Fruit fly (Drosophila melanogaster) whole organism, embryonic: ENCODE results near the gene Zir.

Source experiments
- ATbp ChIP-seq: fragments of 200-800 bp; sonication (Bioruptor generic); optimal IDR thresholded peaks from 2 replicates; lab custom pipeline; 2017; ENCODE audit warnings: missing biosample characterization, mild to moderate bottlenecking, missing genetic modification characterization, missing genetic modification reagents
- CG10321 ChIP-seq: fragments of 200-800 bp; sonication (Bioruptor generic); IDR thresholded peaks from 2 replicates; pipeline ENCODE4 v1.3.6; 2022; ENCODE audit warnings: missing biosample characterization, missing genetic modification characterization
- CG10543 ChIP-seq: fragments of 200-800 bp; sonication (Bioruptor generic); optimal IDR thresholded peaks from 3 replicates; lab custom pipeline; 2017; ENCODE audit warnings: missing biosample characterization, mild to moderate bottlenecking, missing genetic modification characterization, moderate library complexity
- CG11723 ChIP-seq: fragments of 200-800 bp; sonication (Bioruptor generic); optimal IDR thresholded peaks from 2 replicates; lab custom pipeline; 2017; ENCODE audit warnings: missing biosample characterization, mild to moderate bottlenecking, missing genetic modification characterization
- CG15479 ChIP-seq: fragments of 200-800 bp; sonication (Bioruptor generic); optimal IDR thresholded peaks from 3 replicates; lab custom pipeline; 2019; ENCODE audit warnings: missing biosample characterization, mild to moderate bottlenecking, missing genetic modification characterization, moderate library complexity
- CG2199 ChIP-seq: fragments of 200-800 bp; sonication (Bioruptor generic); IDR thresholded peaks from 3 replicates; pipeline ENCODE4 v1.3.6; 2022; ENCODE audit warnings: missing biosample characterization, missing genetic modification characterization
- CG3838 ChIP-seq: fragments of 200-800 bp; sonication (Bioruptor generic); optimal IDR thresholded peaks from 3 replicates; lab custom pipeline; 2016; ENCODE audit warnings: missing biosample characterization, missing genetic modification characterization
- CG3847 ChIP-seq: fragments of 200-800 bp; sonication (Bioruptor generic); IDR thresholded peaks from 2 replicates; pipeline ENCODE4 v1.3.6; 2022; ENCODE audit warnings: missing biosample characterization, missing genetic modification characterization
- CG7745 ChIP-seq: fragments of 200-800 bp; sonication (Bioruptor generic); optimal IDR thresholded peaks from 2 replicates; lab custom pipeline; 2018; ENCODE audit warnings: missing biosample characterization, mild to moderate bottlenecking, missing genetic modification characterization, moderate library complexity
- CG7963 ChIP-seq: fragments of 200-800 bp; sonication (Bioruptor generic); IDR thresholded peaks from 3 replicates; pipeline ENCODE4 v1.3.6; 2022; ENCODE audit warnings: missing biosample characterization, missing genetic modification characterization; ENCODE audit not compliant: partially characterized antibody
- CG9817 ChIP-seq: fragments of 200-800 bp; sonication (Bioruptor generic); optimal IDR thresholded peaks from 2 replicates; lab custom pipeline; 2018; ENCODE audit warnings: missing biosample characterization, mild to moderate bottlenecking, missing genetic modification characterization, moderate library complexity
- D ChIP-seq, 2 experiments: fragments of 200-800 bp in 1 of 2; fragments of >200 bp in 1 of 2; sonication (Bioruptor generic) in 1 of 2; optimal IDR thresholded peaks; 2 replicates in 1 of 2; 3 replicates in 1 of 2; lab custom pipeline; 2017; ENCODE audit warnings: mild to moderate bottlenecking in 1 of 2, missing biosample characterization in 1 of 2, missing genetic modification characterization in 1 of 2, missing genetic modification reagents in 1 of 2
- D19A ChIP-seq: fragments of 200-800 bp; optimal IDR thresholded peaks from 3 replicates; lab custom pipeline; 2019; ENCODE audit warnings: missing biosample characterization, mild to moderate bottlenecking, missing genetic modification characterization, moderate library complexity
- Drgx ChIP-seq: fragments of 200-800 bp; sonication (Bioruptor generic); IDR thresholded peaks from 2 replicates; pipeline ENCODE4 v1.3.6; 2022; ENCODE audit warnings: missing biosample characterization, missing genetic modification characterization
- Ets65A ChIP-seq: fragments of 200-800 bp; sonication (Bioruptor generic); peaks from one replicate; lab custom pipeline; 2016; ENCODE audit warnings: missing biosample characterization, missing genetic modification characterization
- Kr ChIP-seq: fragments of 200-800 bp; sonication (Bioruptor generic); optimal IDR thresholded peaks from 2 replicates; lab custom pipeline; 2017; ENCODE audit warnings: missing biosample characterization, mild to moderate bottlenecking, missing genetic modification characterization
- Med ChIP-seq: fragments of 200-800 bp; sonication (Bioruptor generic); peaks from one replicate; lab custom pipeline; 2016; ENCODE audit warnings: missing biosample characterization, missing genetic modification characterization, mild to moderate bottlenecking, inconsistent platforms, moderate library complexity
- Ravus ChIP-seq: fragments of 200-800 bp; sonication (Bioruptor generic); IDR thresholded peaks from 2 replicates; pipeline ENCODE4 v1.3.6; 2022; ENCODE audit warnings: missing biosample characterization, missing genetic modification characterization
- bowl ChIP-seq: fragments of 200-800 bp; sonication (Bioruptor generic); IDR thresholded peaks from 2 replicates; pipeline ENCODE4 v1.3.6; 2022; ENCODE audit warnings: missing biosample characterization, missing genetic modification characterization
- bsh ChIP-seq, 2 experiments: fragments of 200-800 bp; sonication (Bioruptor generic); optimal IDR thresholded peaks; 2 replicates each; lab custom pipeline; 2017 to 2018; ENCODE audit warnings: mild to moderate bottlenecking in 2 of 2, missing biosample characterization in 2 of 2, missing genetic modification characterization in 2 of 2, moderate library complexity in 1 of 2
- cad ChIP-seq: fragments of >200 bp; optimal IDR thresholded peaks from 2 replicates; lab custom pipeline; 2017; ENCODE audit warnings: missing biosample characterization, missing genetic modification characterization
- chm ChIP-seq: fragments of 200-800 bp; sonication (Bioruptor generic); IDR thresholded peaks from 2 replicates; pipeline ENCODE4 v1.3.6; 2022; ENCODE audit warnings: missing biosample characterization, missing genetic modification characterization
- corto ChIP-seq: fragments of 200-800 bp; sonication (Bioruptor generic); optimal IDR thresholded peaks from 2 replicates; lab custom pipeline; 2016; ENCODE audit warnings: missing biosample characterization, mild to moderate bottlenecking, missing genetic modification characterization, moderate library complexity
- gcm ChIP-seq: fragments of 200-800 bp; sonication (Bioruptor generic); optimal IDR thresholded peaks from 2 replicates; lab custom pipeline; 2019; ENCODE audit warnings: missing biosample characterization, mild to moderate bottlenecking, missing genetic modification characterization, moderate library complexity
- lbe ChIP-seq: fragments of 200-800 bp; sonication (Bioruptor generic); optimal IDR thresholded peaks from 2 replicates; lab custom pipeline; 2016; ENCODE audit warnings: missing biosample characterization, mild to moderate bottlenecking, missing genetic modification characterization
- nau ChIP-seq: fragments of 200-800 bp; sonication (Bioruptor generic); optimal IDR thresholded peaks from 3 replicates; lab custom pipeline; 2017; ENCODE audit warnings: missing biosample characterization, mild to moderate bottlenecking, missing genetic modification characterization, missing genetic modification reagents
- nom ChIP-seq: fragments of 200-800 bp; sonication (Bioruptor generic); optimal IDR thresholded peaks from 2 replicates; lab custom pipeline; 2017; ENCODE audit warnings: missing biosample characterization, missing genetic modification characterization, mild to moderate bottlenecking, moderate library complexity, missing genetic modification reagents
- prd ChIP-seq, 3 experiments: fragments of >200 bp in 2 of 3; fragments of 200-800 bp in 1 of 3; sonication (Bioruptor generic) in 1 of 3; optimal IDR thresholded peaks in 2 of 3; IDR thresholded peaks in 1 of 3; 2 replicates in 2 of 3; 3 replicates in 1 of 3; pipeline versions ENCODE4 v1.3.6 to Lab custom; 2017 to 2022; ENCODE audit warnings: missing biosample characterization in 1 of 3, missing genetic modification characterization in 1 of 3
- tll ChIP-seq, 2 experiments: fragments of 200-800 bp in 1 of 2; fragments of >200 bp in 1 of 2; sonication (Bioruptor generic) in 1 of 2; optimal IDR thresholded peaks; 2 replicates each; lab custom pipeline; 2017 to 2019; ENCODE audit warnings: missing biosample characterization in 2 of 2, missing genetic modification characterization in 2 of 2, mild to moderate bottlenecking in 1 of 2, moderate library complexity in 1 of 2
- toy ChIP-seq: fragments of 200-800 bp; sonication (Bioruptor generic); IDR thresholded peaks from 2 replicates; pipeline ENCODE4 v1.3.6; 2022; ENCODE audit warnings: missing biosample characterization, missing genetic modification characterization
- twi ChIP-seq: fragments of 200-800 bp; optimal IDR thresholded peaks from 2 replicates; lab custom pipeline; 2019; ENCODE audit warnings: missing biosample characterization, mild to moderate bottlenecking, missing genetic modification characterization, moderate library complexity
- usp ChIP-seq: fragments of >200 bp; optimal IDR thresholded peaks from 2 replicates; lab custom pipeline; 2017; ENCODE audit warnings: missing biosample characterization, missing genetic modification characterization
- zen ChIP-seq: fragments of 200-800 bp; sonication (Bioruptor generic); optimal IDR thresholded peaks from 3 replicates; lab custom pipeline; 2018; ENCODE audit warnings: missing biosample characterization, mild to moderate bottlenecking, missing genetic modification characterization, moderate library complexity

The Zir gene

DNA sequence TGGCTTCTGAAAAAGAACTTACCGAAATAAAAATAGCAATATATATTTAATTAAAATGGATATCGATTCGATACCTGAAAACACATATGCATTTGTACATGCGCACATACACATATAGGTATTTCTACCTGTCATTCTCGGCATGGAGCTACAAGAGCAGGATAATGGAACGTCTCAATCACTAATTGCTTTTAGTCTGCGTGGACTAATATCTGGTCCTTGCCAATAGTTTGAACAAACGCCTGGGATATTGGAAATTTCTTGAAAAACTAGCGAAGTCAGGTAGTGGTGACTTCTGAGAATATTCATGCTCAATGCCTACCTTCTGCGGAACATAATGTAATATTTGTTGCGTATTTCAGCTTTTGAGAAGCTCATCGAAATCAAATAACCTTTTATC, 5.4 kb upstream of the Zir start:
- TF ChIP-seq zen (peak; percentile 97), CG10321 (GFP tag; lab: Robert Waterston, UW) (no peak)

DNA sequence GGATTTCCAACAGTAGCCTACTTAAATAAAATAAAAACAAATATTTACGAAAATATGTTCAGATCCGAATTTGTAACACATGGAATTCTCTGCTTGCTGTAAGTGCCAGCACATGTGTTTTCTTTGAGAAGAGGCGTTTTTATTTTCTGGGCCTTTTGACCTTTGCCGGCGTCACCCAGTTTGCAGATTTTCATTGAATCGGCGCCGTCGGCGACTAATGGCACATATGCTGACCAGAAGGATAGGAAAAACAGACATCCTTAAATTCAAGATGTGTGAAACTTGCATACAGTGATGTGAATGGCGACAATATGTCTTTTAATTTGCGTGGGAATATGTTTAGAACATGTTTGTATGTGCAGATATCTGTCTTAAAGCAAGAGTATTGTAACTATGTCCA, 4.5 kb upstream of the Zir start:
- no peak for TF ChIP-seq CG9817 (tag; lab: Kevin White, UChicago)
- TF ChIP-seq CG2199 (GFP tag; lab: Robert Waterston, UW): 0 out of 3 replicates have a peak, but pooled peaks have one; percentile 27
- peak; percentile 100 for TF ChIP-seq twi (tag; lab: Kevin White, UChicago)

DNA sequence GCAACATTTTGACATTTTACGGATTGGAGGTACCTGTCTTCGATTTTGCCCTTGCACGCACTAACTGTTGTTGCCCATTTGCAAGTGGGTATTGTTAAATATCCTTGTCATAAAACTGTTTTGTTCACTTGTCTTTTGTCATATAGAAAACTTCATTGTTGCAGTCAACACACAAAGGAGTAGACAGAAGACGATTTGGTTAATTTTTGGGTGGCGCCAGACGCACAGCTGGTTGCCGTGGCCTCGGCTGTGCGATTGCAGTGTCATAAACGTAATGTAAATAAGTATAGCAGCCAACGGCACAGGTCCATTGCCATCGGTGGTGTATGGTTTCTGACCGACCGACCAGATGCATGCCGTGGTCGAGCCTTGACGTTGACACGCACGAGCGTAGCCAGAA, 3.2 kb upstream of the Zir start:
- TF ChIP-seq prd (optimal IDR thresholded peaks at IDR 0.05; lab: Kevin White, UChicago) (no peak), prd (GFP tag; IDR thresholded peaks at IDR 0.05; lab: Robert Waterston, UW) (0 out of 3 replicates have a peak, but pooled peaks have one; percentile 29), CG3838 (GFP tag; lab: Kevin White, UChicago) (no peak), zen (peak; percentile 99), CG15479 (peak; percentile 60), CG3847 (GFP tag; lab: Robert Waterston, UW) (no peak), Kr (GFP tag; lab: Kevin White, UChicago) (peak; percentile 14), CG7963 (GFP tag; lab: Robert Waterston, UW) (no peak), cad (GFP tag; lab: Kevin White, UChicago) (peak; percentile 97), twi (tag; lab: Kevin White, UChicago) (peak; percentile 43), gcm (GFP tag; lab: Kevin White, UChicago) (no peak), tll (GFP tag; optimal IDR thresholded peaks at IDR 0.05; lab: Kevin White, UChicago) (peak in 1 of 2 experiments; percentile 82), D (optimal IDR thresholded peaks at IDR 0.05; lab: Kevin White, UChicago) (peak; percentile 93), D (GFP tag; optimal IDR thresholded peaks at IDR 0.05; lab: Kevin White, UChicago) (no peak), bowl (no peak), Ravus (GFP tag; lab: Robert Waterston, UW) (no peak)

DNA sequence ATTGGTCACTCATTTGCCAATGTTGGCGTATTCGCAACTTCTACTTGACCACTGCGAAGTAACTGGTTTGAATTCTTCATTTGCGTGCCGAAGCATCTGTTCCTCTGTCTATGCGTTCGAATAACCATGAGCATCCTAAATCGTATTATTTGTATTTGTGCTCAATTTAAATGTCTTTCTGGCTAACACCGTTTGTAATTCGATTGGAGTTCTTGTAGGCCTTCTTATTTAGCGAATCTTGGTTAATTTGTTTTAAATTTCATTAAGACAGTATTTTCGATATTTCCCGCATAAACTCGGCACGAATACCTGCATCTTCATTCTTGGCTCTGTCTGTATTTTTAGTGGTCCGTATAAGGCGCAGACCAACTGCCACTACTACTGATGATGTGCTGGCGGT, 2.7 kb upstream of the Zir start:
- TF ChIP-seq nom (GFP tag; lab: Kevin White, UChicago) (peak; percentile 83), corto (peak; percentile 67), Drgx (GFP tag; lab: Robert Waterston, UW) (peak; percentile 53; the same call in 1 of the 2 replicates), lbe (GFP tag; lab: Kevin White, UChicago) (peak; percentile 70), ATbp (GFP tag; lab: Kevin White, UChicago) (no peak), toy (GFP tag; lab: Robert Waterston, UW) (no peak), bsh (GFP tag; optimal IDR thresholded peaks at IDR 0.05; lab: Kevin White, UChicago) (peak in 1 of 2 experiments; percentile 67), CG11723 (GFP tag; lab: Kevin White, UChicago) (no peak), D19A (no peak)

DNA sequence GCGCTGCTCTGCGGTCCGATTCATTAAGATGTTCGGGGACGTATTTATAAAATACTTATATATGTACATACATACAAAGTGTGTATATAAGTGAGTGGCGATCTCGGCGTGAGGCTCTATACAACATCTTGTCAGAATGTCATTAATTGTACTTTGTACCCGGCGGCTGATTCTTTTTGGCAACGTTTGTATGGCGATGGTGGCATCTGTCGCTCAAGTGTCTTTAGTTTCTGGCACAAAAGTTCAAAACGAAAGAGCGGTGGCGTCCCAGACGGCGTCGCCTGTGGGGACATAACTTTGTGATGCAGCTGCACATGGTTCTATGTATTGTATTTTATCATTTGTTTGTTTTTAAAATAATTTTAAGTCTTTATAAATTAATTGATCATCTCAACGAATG, 1.5 kb upstream of the Zir start:
- TF ChIP-seq CG10543 (GFP tag; lab: Kevin White, UChicago) (peak; percentile 22), CG2199 (GFP tag; lab: Robert Waterston, UW) (0 out of 3 replicates have a peak, but pooled peaks have one; percentile 1), Med (peak; percentile 47), CG7745 (tag; lab: Kevin White, UChicago) (no peak), Ets65A (GFP tag; lab: Kevin White, UChicago) (peak; percentile 78), nau (GFP tag; lab: Kevin White, UChicago) (peak; percentile 15), chm (GFP tag; lab: Robert Waterston, UW) (no peak), usp (GFP tag; lab: Kevin White, UChicago) (no peak)
